Fruit fly (Drosophila melanogaster) whole organism, prepupa: Measurements from ENCODE around the gene zetaCOP.
A peak's percentile ranks its signal among the peaks of the same experiment; 100 is the strongest.

Source experiments
- CG15336 ChIP-seq: fragments of 200-800 bp; sonication (Bioruptor generic); IDR thresholded peaks from 2 replicates; pipeline ENCODE4 v1.3.6; 2022; ENCODE audit warnings: missing biosample characterization, missing genetic modification characterization
- CG6792 ChIP-seq: fragments of 200-800 bp; sonication (Bioruptor generic); optimal IDR thresholded peaks from 3 replicates; lab custom pipeline; 2016; ENCODE audit warnings: missing biosample characterization, missing genetic modification characterization
- Lpt ChIP-seq: fragments of 200-800 bp; sonication (Bioruptor generic); optimal IDR thresholded peaks from 3 replicates; lab custom pipeline; 2016; ENCODE audit warnings: missing biosample characterization, missing genetic modification characterization
- dsx ChIP-seq: fragments of 200-800 bp; optimal IDR thresholded peaks from 3 replicates; lab custom pipeline; 2019; ENCODE audit warnings: missing biosample characterization, mild to moderate bottlenecking, missing genetic modification characterization, moderate library complexity; ENCODE audit not compliant: poor library complexity, severe bottlenecking

DNA sequence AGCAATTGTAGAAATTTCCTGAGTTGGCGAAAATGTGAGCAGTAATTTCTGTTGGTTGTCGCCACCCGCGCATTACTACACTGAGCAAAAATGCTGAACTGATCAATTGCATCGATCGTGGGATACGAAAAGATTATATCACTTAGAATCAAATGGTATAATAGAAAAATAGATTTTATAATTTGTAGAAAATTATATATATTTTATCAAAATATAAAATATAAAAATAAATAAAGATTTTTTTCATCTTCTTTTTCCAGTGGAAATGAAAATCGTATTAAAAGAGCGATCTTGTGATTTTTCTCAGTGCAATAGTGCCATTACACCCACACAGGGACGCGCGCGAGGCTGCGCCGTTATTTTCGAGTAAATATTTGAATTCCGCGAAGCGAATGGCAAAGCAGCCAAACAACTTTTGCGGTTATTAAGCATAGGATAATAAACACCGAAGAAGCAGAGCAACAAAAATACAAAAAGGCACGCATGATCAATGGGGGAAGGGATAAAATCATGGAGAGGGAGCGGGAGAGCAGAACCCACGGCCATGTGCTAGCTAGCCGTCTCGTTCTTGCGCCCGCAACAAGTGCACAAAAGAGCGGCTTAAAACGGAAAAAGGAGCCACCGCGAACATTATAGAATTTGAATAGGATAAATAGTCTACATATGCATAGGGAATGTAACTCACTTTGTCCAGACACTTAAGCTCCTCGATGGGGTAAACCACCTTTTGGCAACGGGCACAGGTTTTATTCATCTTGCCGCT lies 37.1 kb upstream of the zetaCOP start:
- TF ChIP-seq Lpt (GFP tag; lab: Kevin White, UChicago), result peak; percentile 44
- TF ChIP-seq CG15336, result peak; percentile 81
- TF ChIP-seq CG6792 (GFP tag; lab: Kevin White, UChicago), result peak; percentile 57
- TF ChIP-seq dsx, result peak; percentile 73
